Worm (Caenorhabditis elegans): Measurements from ENCODE around the gene dat-1.

Gene dat-1

DNA sequence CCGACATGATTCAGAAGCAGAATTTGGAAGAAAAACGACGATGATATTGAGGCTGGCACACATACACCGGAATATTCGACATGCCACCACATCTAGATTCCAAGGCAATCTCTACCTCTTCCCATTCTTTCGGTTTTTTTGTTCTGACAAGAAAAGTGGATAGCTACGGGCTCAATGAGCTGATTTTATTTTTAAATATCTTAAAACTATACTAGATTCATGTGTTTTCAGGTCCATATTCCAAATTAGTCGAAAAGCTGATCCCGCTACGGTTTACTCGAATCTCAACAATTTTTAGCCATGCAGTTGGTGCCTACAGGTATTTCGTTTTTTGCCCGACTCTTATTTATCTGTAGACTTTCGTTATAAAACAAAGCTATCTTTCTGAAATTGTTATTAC is at the start of gene dat-1:
Gene dat-1, plus strand, starts transcription at position 301 of the 400 bp plus-strand sequence.
- TF ChIP-seq mdl-1 (tag; optimal IDR thresholded peaks at IDR 0.05) (no peak), sma-3 (GFP tag; optimal IDR thresholded peaks at IDR 0.05) (no peak), nhr-237 (tag; optimal IDR thresholded peaks at IDR 0.05) (no peak), sma-9 (GFP tag; optimal IDR thresholded peaks at IDR 0.05) (no peak), sma-9 (tag; optimal IDR thresholded peaks at IDR 0.05) (no peak), egl-27 (tag; optimal IDR thresholded peaks at IDR 0.05) (no peak), C34F6.9 (tag; optimal IDR thresholded peaks at IDR 0.05) (no peak), nhr-6 (tag; optimal IDR thresholded peaks at IDR 0.05) (no peak), nhr-25 (tag; optimal IDR thresholded peaks at IDR 0.05) (no peak), mbf-1 (tag; optimal IDR thresholded peaks at IDR 0.05) (no peak), ZK546.5 (tag; optimal IDR thresholded peaks at IDR 0.05) (no peak), lin-13 (GFP tag; optimal IDR thresholded peaks at IDR 0.05) (no peak), dmd-4 (tag; optimal IDR thresholded peaks at IDR 0.05) (no peak), unc-62 (GFP tag; optimal IDR thresholded peaks at IDR 0.05) (no peak), elt-1 (tag; optimal IDR thresholded peaks at IDR 0.05) (no peak), R02D3.7 (tag; optimal IDR thresholded peaks at IDR 0.05) (no peak), elt-3 (tag; optimal IDR thresholded peaks at IDR 0.05) (no peak), crh-2 (tag; optimal IDR thresholded peaks at IDR 0.05) (no peak), nhr-12 (tag; optimal IDR thresholded peaks at IDR 0.05) (no peak), nhr-77 (tag; optimal IDR thresholded peaks at IDR 0.05) (no peak)

DNA sequence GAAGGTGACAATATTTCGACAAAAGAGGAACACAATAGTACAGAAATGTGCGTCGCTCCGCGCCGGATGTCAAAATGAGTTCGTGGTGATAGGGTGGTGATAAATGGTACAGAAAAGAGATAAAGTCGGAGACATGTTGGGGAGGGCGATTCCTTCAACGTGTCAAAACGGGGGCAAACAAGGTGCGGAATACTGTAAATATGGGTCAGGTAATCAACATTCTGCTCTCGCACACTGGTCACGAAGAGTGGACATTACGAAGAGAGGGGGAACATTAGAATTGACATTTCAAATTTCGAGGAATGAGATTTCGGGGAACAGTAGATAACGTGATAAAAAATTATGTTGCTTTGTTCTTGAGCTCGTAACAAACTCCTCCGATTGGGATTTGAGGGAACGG is 43.2 kb upstream of the dat-1 start, which contains the start of gene ZC84.6:
Gene ZC84.6, minus strand, starts transcription at position 101 of the 400 bp plus-strand sequence.
- no peak for TF ChIP-seq lin-11 (tag; optimal IDR thresholded peaks at IDR 0.05)
- TF ChIP-seq nhr-77 (tag; optimal IDR thresholded peaks at IDR 0.05), result no peak
- TF ChIP-seq R02D3.7 (tag; optimal IDR thresholded peaks at IDR 0.05), result no peak
- no peak for TF ChIP-seq alr-1 (tag; optimal IDR thresholded peaks at IDR 0.05)
- no peak for TF ChIP-seq unc-55 (GFP tag; optimal IDR thresholded peaks at IDR 0.05)
- no peak for TF ChIP-seq lin-13 (GFP tag; optimal IDR thresholded peaks at IDR 0.05)
- TF ChIP-seq ceh-82 (tag; optimal IDR thresholded peaks at IDR 0.05), result no peak
- TF ChIP-seq nhr-21 (tag; optimal IDR thresholded peaks at IDR 0.05), result no peak
- no peak for TF ChIP-seq nhr-129 (tag; optimal IDR thresholded peaks at IDR 0.05)
- no peak for TF ChIP-seq blmp-1 (tag; optimal IDR thresholded peaks at IDR 0.05; ENCODE audit: insufficient read depth)
- TF ChIP-seq zag-1 (tag; optimal IDR thresholded peaks at IDR 0.05), result no peak
- no peak for TF ChIP-seq sma-9 (GFP tag; optimal IDR thresholded peaks at IDR 0.05)
- no peak for TF ChIP-seq sma-9 (tag; optimal IDR thresholded peaks at IDR 0.05)
- no peak for TF ChIP-seq nhr-11 (tag; optimal IDR thresholded peaks at IDR 0.05)
- TF ChIP-seq nhr-10 (tag; optimal IDR thresholded peaks at IDR 0.05), result no peak
- no peak for TF ChIP-seq egl-27 (tag; optimal IDR thresholded peaks at IDR 0.05)
- no peak for TF ChIP-seq sma-3 (GFP tag; optimal IDR thresholded peaks at IDR 0.05)
- TF ChIP-seq mab-5 (tag; optimal IDR thresholded peaks at IDR 0.05), result no peak
- no peak for TF ChIP-seq gmeb-1 (tag; optimal IDR thresholded peaks at IDR 0.05)
- TF ChIP-seq Y55F3AM.14 (GFP tag; optimal IDR thresholded peaks at IDR 0.05), result no peak

- TF ChIP-seq nhr-10 (tag; optimal IDR thresholded peaks at IDR 0.05), result no peak
- no peak for TF ChIP-seq elt-3 (tag; optimal IDR thresholded peaks at IDR 0.05)
- TF ChIP-seq mab-5 (tag; optimal IDR thresholded peaks at IDR 0.05), result no peak
- TF ChIP-seq egl-27 (tag; optimal IDR thresholded peaks at IDR 0.05), result no peak
- no peak for TF ChIP-seq ztf-11 (tag; optimal IDR thresholded peaks at IDR 0.05)
- TF ChIP-seq lsy-2 (tag; optimal IDR thresholded peaks at IDR 0.05), result no peak
- TF ChIP-seq alr-1 (tag; optimal IDR thresholded peaks at IDR 0.05), result no peak
- no peak for TF ChIP-seq nhr-25 (tag; optimal IDR thresholded peaks at IDR 0.05)
- no peak for TF ChIP-seq peb-1 (tag; optimal IDR thresholded peaks at IDR 0.05)
- TF ChIP-seq sma-3 (GFP tag; optimal IDR thresholded peaks at IDR 0.05), result no peak
- no peak for TF ChIP-seq sem-4 (tag; optimal IDR thresholded peaks at IDR 0.05)
- no peak for TF ChIP-seq aly-2 (tag; optimal IDR thresholded peaks at IDR 0.05)
- no peak for TF ChIP-seq C34F6.9 (tag; optimal IDR thresholded peaks at IDR 0.05)
- no peak for TF ChIP-seq ztf-1 (GFP tag; conservative IDR thresholded peaks at IDR 0.05)
- TF ChIP-seq gmeb-1 (tag; optimal IDR thresholded peaks at IDR 0.05), result no peak
- TF ChIP-seq sma-9 (GFP tag; optimal IDR thresholded peaks at IDR 0.05), result no peak
- TF ChIP-seq sma-9 (tag; optimal IDR thresholded peaks at IDR 0.05), result no peak
- TF ChIP-seq nhr-77 (tag; optimal IDR thresholded peaks at IDR 0.05), result no peak
- TF ChIP-seq dmd-4 (tag; optimal IDR thresholded peaks at IDR 0.05), result no peak
- TF ChIP-seq nhr-12 (tag; optimal IDR thresholded peaks at IDR 0.05), result no peak
- no peak for TF ChIP-seq snpc-4 (tag; optimal IDR thresholded peaks at IDR 0.05)
Observed at ce11 chrIII:9201977-9202376, 40.8 kb upstream of the dat-1 start.

Measured in whole organism, L2 larva.